Fruit fly (Drosophila melanogaster) whole organism, pupa: ENCODE measurements around the gene Prp18.
A peak's percentile ranks its signal among the peaks of the same experiment; 100 is the strongest.

Source experiments
- CG10348 ChIP-seq: fragments of 200-800 bp; sonication (Bioruptor generic); IDR thresholded peaks from 2 replicates; pipeline ENCODE4 v1.3.6; 2022; ENCODE audit warnings: missing biosample characterization, missing genetic modification characterization
- CG12605 ChIP-seq: fragments of 200-800 bp; sonication (Bioruptor generic); IDR thresholded peaks from 2 replicates; pipeline ENCODE4 v1.3.6; 2022; ENCODE audit warnings: missing biosample characterization, missing genetic modification characterization
- CG13204 ChIP-seq: fragments of 200-800 bp; sonication (Bioruptor generic); optimal IDR thresholded peaks from 2 replicates; lab custom pipeline; 2018; ENCODE audit warnings: missing biosample characterization, mild to moderate bottlenecking, missing genetic modification characterization, moderate library complexity
- CG14655 ChIP-seq: fragments of 200-800 bp; sonication (Bioruptor generic); optimal IDR thresholded peaks from 3 replicates; lab custom pipeline; 2017; ENCODE audit warnings: mild to moderate bottlenecking, missing biosample characterization, missing genetic modification reagents, missing genetic modification characterization
- CG15710 ChIP-seq: fragments of 200-800 bp; sonication (Bioruptor generic); optimal IDR thresholded peaks from 2 replicates; lab custom pipeline; 2018; ENCODE audit warnings: missing biosample characterization, mild to moderate bottlenecking, missing genetic modification characterization, moderate library complexity
- CG17806 ChIP-seq: fragments of 200-800 bp; sonication (Bioruptor generic); optimal IDR thresholded peaks from 2 replicates; lab custom pipeline; 2018; ENCODE audit warnings: missing biosample characterization, mild to moderate bottlenecking, missing genetic modification characterization, moderate library complexity
- CG32121 ChIP-seq: fragments of 200-800 bp; sonication (Bioruptor generic); IDR thresholded peaks from 2 replicates; pipeline ENCODE4 v1.3.6; 2022; ENCODE audit warnings: missing biosample characterization, missing genetic modification characterization
- CG34367 ChIP-seq: fragments of 200-800 bp; sonication (Bioruptor generic); optimal IDR thresholded peaks from 2 replicates; lab custom pipeline; 2018; ENCODE audit warnings: missing biosample characterization, mild to moderate bottlenecking, missing genetic modification characterization
- CG4496 ChIP-seq: fragments of 200-800 bp; sonication (Bioruptor generic); IDR thresholded peaks from 3 replicates; pipeline ENCODE4 v1.3.6; 2022; ENCODE audit warnings: missing biosample characterization, missing genetic modification characterization
- CG8159 ChIP-seq: fragments of 200-800 bp; sonication (Bioruptor generic); optimal IDR thresholded peaks from 3 replicates; lab custom pipeline; 2018; ENCODE audit warnings: missing biosample characterization, mild to moderate bottlenecking, missing genetic modification characterization, moderate library complexity
- CG8301 ChIP-seq: fragments of 200-800 bp; sonication (Bioruptor generic); optimal IDR thresholded peaks from 2 replicates; lab custom pipeline; 2018; ENCODE audit warnings: missing biosample characterization, mild to moderate bottlenecking, missing genetic modification characterization
- CG9948 ChIP-seq: fragments of 200-800 bp; sonication (Bioruptor generic); optimal IDR thresholded peaks from 2 replicates; lab custom pipeline; 2018; ENCODE audit warnings: missing biosample characterization, mild to moderate bottlenecking, missing genetic modification characterization, moderate library complexity
- D1 ChIP-seq: fragments of 200-800 bp; sonication (Bioruptor generic); optimal IDR thresholded peaks from 2 replicates; lab custom pipeline; 2018; ENCODE audit warnings: missing biosample characterization, mild to moderate bottlenecking, missing genetic modification characterization, moderate library complexity
- EcR ChIP-seq: fragments of 200-800 bp; sonication (Bioruptor generic); optimal IDR thresholded peaks from 3 replicates; lab custom pipeline; 2019; ENCODE audit warnings: missing biosample characterization, missing genetic modification characterization, mild to moderate bottlenecking, moderate library complexity, missing genetic modification reagents
- Ets98B ChIP-seq: fragments of 200-800 bp; sonication (Bioruptor generic); IDR thresholded peaks from 2 replicates; pipeline ENCODE4 v1.3.6; 2022; ENCODE audit warnings: missing biosample characterization, missing genetic modification characterization
- Pif1A ChIP-seq: fragments of 200-800 bp; sonication (Bioruptor generic); optimal IDR thresholded peaks from 3 replicates; lab custom pipeline; 2016; ENCODE audit warnings: missing biosample characterization, missing genetic modification characterization
- Pif1B ChIP-seq: fragments of 200-800 bp; sonication (Bioruptor generic); optimal IDR thresholded peaks from 3 replicates; lab custom pipeline; 2016; ENCODE audit warnings: missing biosample characterization, missing genetic modification characterization
- Snoo ChIP-seq: fragments of 200-800 bp; sonication (Bioruptor generic); optimal IDR thresholded peaks from 3 replicates; lab custom pipeline; 2017; ENCODE audit warnings: missing biosample characterization, mild to moderate bottlenecking, missing genetic modification characterization, inconsistent platforms
- fd96Ca ChIP-seq: fragments of 200-800 bp; sonication (Bioruptor generic); IDR thresholded peaks from 3 replicates; pipeline ENCODE4 v1.3.6; 2022; ENCODE audit warnings: missing biosample characterization, missing genetic modification characterization
- gl ChIP-seq: fragments of 200-800 bp; sonication (Bioruptor generic); optimal IDR thresholded peaks from 2 replicates; lab custom pipeline; 2018; ENCODE audit warnings: missing biosample characterization, mild to moderate bottlenecking, missing genetic modification characterization
- rn ChIP-seq: fragments of 200-800 bp; sonication (Bioruptor generic); IDR thresholded peaks from 2 replicates; pipeline ENCODE4 v1.3.6; 2022; ENCODE audit warnings: missing biosample characterization, missing genetic modification characterization

The Prp18 gene

DNA sequence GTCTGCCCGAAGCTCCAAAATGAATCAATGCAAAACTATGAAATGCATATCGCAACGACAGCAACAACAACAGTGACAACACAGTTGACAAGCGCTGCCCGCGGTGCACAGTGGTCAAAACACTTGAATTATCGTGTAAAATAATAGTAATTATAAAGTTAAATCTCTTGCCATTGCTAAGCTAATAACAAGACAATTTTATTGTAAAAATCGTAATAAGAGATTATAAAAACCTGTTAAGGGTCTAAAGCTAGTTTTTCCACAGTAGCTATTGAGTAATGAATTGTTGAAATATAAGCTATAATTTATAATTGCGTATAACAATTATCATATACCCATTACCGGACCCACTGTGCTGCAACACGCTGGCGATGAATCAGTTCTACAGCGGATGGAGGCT lies 41.9 kb upstream of the Prp18 start:
- TF ChIP-seq gl (tag; lab: Kevin White, UChicago) (peak; percentile 84), rn (GFP tag; lab: Robert Waterston, UW) (peak; percentile 60), fd96Ca (GFP tag; lab: Robert Waterston, UW) (peak; percentile 81; the same call in 2 of the 3 replicates), Pif1B (GFP tag; lab: Kevin White, UChicago) (peak; percentile 88), CG8301 (peak; percentile 88), CG13204 (GFP tag; lab: Kevin White, UChicago) (peak; percentile 90), Ets98B (GFP tag; lab: Robert Waterston, UW) (peak; percentile 87), CG15710 (tag; lab: Kevin White, UChicago) (peak; percentile 91), CG9948 (tag; lab: Kevin White, UChicago) (peak; percentile 90), CG32121 (GFP tag; lab: Robert Waterston, UW) (peak; percentile 92), Snoo (tag; lab: Kevin White, UChicago) (peak; percentile 60), CG4496 (GFP tag; lab: Robert Waterston, UW) (peak; percentile 93), CG14655 (GFP tag; lab: Kevin White, UChicago) (peak; percentile 91), D1 (tag; lab: Kevin White, UChicago) (peak; percentile 88), Pif1A (GFP tag; lab: Kevin White, UChicago) (peak; percentile 93), EcR (GFP tag; lab: Kevin White, UChicago) (no peak), CG12605 (GFP tag; lab: Robert Waterston, UW) (peak; percentile 85), CG17806 (tag; lab: Kevin White, UChicago) (peak; percentile 92), CG8159 (tag; lab: Kevin White, UChicago) (peak; percentile 94), CG10348 (GFP tag; lab: Robert Waterston, UW) (peak; percentile 61; the same call in 1 of the 2 replicates), CG34367 (tag; lab: Kevin White, UChicago) (peak; percentile 87)

DNA sequence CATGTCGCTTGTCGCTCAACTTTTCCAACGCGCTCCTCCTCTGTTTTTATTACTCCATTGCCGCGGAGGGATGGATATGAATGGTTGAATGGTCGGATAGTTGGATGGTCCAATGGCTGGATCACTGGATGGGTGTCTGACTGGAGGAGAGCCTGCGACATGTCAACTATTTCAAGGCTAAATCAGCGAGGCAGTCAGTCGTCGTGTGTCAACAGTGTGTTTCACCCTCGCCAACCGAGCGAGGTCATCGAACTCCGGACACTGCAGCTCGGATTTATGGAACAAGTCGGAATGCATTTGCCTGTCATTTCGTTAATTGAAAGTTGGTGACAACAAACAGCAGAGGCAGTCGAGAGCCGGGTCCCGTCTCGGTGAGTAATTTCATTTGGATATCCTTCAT lies 40.9 kb upstream of the Prp18 start:
- TF ChIP-seq EcR (GFP tag; lab: Kevin White, UChicago) (peak; percentile 96), rn (GFP tag; lab: Robert Waterston, UW) (no peak), CG12605 (GFP tag; lab: Robert Waterston, UW) (no peak)

DNA sequence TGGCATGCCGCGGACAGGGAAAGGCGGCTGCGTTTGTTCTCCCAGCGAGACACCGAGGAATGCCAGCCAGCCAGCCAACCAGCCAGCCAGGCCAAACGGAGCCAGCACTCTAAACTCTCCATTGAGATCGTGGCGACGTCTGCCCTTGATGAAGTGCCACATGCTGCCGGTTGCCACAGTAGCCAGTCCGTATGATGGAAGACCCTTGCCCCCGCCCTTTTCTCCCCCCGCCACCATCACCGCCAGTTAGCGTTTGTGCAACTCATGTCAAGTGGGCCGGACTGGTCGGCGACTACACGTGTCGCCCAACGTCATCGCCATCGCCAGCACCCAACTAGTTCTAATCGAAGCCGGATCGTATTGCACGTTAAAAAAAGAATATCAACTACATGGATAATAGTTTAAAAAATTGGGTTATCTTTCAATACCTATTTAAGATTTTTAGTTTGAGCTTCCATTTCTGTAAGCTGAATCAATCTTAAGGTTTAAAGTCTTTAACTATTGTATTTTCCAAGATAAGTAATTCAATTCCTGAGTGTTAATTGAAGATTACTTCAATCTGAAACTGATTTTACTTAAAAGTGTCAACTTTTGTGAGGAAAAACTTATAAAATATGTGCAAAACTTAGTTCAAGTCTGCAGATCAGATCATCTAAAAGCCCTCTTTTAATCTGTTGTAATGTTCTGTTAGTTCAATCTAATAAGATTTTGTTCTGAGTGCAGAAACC lies 39.3 kb upstream of the Prp18 start:
- TF ChIP-seq CG12605 (GFP tag; lab: Robert Waterston, UW) (no peak), CG8301 (peak; percentile 69), gl (tag; lab: Kevin White, UChicago) (no peak), CG13204 (GFP tag; lab: Kevin White, UChicago) (no peak), rn (GFP tag; lab: Robert Waterston, UW) (no peak), CG9948 (tag; lab: Kevin White, UChicago) (peak; percentile 60), Pif1B (GFP tag; lab: Kevin White, UChicago) (no peak), CG15710 (tag; lab: Kevin White, UChicago) (peak; percentile 45), CG10348 (GFP tag; lab: Robert Waterston, UW) (no peak), CG32121 (GFP tag; lab: Robert Waterston, UW) (no peak), Ets98B (GFP tag; lab: Robert Waterston, UW) (no peak), D1 (tag; lab: Kevin White, UChicago) (peak; percentile 7), CG14655 (GFP tag; lab: Kevin White, UChicago) (peak; percentile 80), CG17806 (tag; lab: Kevin White, UChicago) (peak; percentile 40), CG8159 (tag; lab: Kevin White, UChicago) (peak; percentile 57), CG34367 (tag; lab: Kevin White, UChicago) (peak; percentile 37), CG4496 (GFP tag; lab: Robert Waterston, UW) (no peak), fd96Ca (GFP tag; lab: Robert Waterston, UW) (no peak), Pif1A (GFP tag; lab: Kevin White, UChicago) (peak; percentile 21), EcR (GFP tag; lab: Kevin White, UChicago) (no peak), Snoo (tag; lab: Kevin White, UChicago) (no peak)

DNA sequence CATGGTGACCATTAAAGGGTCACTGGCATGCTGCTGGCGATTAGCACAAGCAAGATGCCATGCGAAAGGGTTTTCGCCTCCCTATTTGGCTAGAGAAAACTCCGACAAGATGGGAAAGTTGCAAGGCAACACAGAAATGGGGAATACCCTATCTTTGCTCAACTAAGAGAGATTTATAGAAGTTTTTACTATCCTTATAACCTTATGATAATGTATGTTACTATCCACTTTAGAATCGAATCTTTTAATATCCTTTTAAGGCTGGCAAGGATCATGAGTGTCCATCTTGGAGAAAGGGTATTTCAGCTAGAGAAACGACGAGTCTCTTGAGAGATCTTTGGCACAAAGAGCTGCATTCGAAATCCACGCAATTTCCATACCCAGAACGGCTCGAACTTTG lies 38.7 kb upstream of the Prp18 start:
- TF ChIP-seq CG8159 (tag; lab: Kevin White, UChicago) (peak; percentile 8), CG8301 (peak; percentile 24), gl (tag; lab: Kevin White, UChicago) (no peak), CG4496 (GFP tag; lab: Robert Waterston, UW) (0 out of 3 replicates have a peak, but pooled peaks have one; percentile 43), CG14655 (GFP tag; lab: Kevin White, UChicago) (peak; percentile 54), Pif1A (GFP tag; lab: Kevin White, UChicago) (no peak), Snoo (tag; lab: Kevin White, UChicago) (no peak), CG15710 (tag; lab: Kevin White, UChicago) (peak; percentile 28), CG34367 (tag; lab: Kevin White, UChicago) (peak; percentile 35), CG9948 (tag; lab: Kevin White, UChicago) (peak; percentile 41), CG17806 (tag; lab: Kevin White, UChicago) (peak; percentile 34)
- TF ChIP-seq, all 21 proteins: peak for 8

DNA sequence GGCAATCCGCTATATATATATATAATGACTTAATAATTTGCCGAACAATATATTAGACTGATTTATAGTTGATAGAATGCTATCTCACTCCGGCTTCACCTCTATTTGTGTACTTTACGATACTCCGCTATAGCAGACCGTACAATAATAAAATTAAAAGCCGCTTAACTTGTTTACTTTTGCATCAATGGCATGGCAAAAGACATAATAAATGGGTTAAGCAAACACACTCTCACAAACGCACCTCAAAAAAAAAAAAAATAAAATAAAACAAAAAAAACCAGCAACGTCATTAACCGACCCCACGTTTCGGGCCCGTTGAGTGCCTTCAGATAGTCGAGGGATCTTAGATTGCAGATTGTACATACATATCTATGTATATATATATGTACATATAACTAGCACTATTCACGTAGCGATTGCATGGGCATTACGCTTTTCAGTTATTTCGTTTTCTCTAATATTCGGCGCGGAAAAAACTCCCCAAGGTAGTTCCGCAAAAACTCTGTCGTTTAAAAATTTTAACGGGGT lies 36.9 kb upstream of the Prp18 start:
- TF ChIP-seq CG13204 (GFP tag; lab: Kevin White, UChicago) (no peak), fd96Ca (GFP tag; lab: Robert Waterston, UW) (peak; percentile 55; the same call in 2 of the 3 replicates), CG12605 (GFP tag; lab: Robert Waterston, UW) (no peak)
